Worm (Caenorhabditis elegans) whole organism, L1 larva: Measurements from ENCODE around the gene ttbk-8.1.

ENCODE experiments used
- C16A3.4 ChIP-seq: fragments of 150-350 bp; optimal IDR thresholded peaks from 2 replicates; lab custom pipeline; 2014; ENCODE audit warnings: missing biosample characterization, missing genetic modification characterization
- aly-2 ChIP-seq: fragments of 150-350 bp; optimal IDR thresholded peaks from 2 replicates; lab custom pipeline; 2014; ENCODE audit warnings: missing biosample characterization, missing genetic modification characterization
- elt-3 ChIP-seq, 6 experiments: fragments of 150-350 bp in 1 of 6; sonication (generic microtip); optimal IDR thresholded peaks; 2 replicates each; lab custom pipeline; 2017 to 2018; ENCODE audit warnings: missing biosample characterization in 6 of 6, missing genetic modification characterization in 6 of 6, inconsistent platforms in 1 of 6
- jun-1 ChIP-seq: fragments of 150-350 bp; optimal IDR thresholded peaks from 2 replicates; lab custom pipeline; 2014; ENCODE audit warnings: missing biosample characterization, missing genetic modification reagents, missing genetic modification characterization
- lsy-2 ChIP-seq, 2 experiments: fragments of 150-350 bp; optimal IDR thresholded peaks; 2 replicates each; lab custom pipeline; 2014; ENCODE audit warnings: missing biosample characterization in 2 of 2, missing genetic modification characterization in 2 of 2

DNA sequence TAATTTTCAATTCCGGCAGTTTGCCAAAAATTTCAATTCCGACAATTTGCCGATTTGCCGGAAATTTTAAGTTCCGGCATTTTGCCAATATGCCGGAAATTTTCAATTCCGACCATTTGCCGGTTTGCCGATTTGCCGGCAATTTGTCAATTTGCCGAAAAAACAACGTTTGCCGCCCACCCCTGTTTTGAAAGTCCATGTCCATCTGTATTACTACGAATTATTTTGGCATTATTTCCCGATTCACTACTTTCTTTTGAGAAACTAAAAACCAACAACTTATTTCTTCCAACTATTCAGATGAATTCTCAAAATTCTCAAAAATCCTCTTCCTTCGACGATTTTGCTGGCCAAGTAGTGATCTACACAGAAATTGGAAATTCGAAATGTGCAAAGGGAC, 20.2 kb downstream of the ttbk-8.1 start, which contains the start of gene Y45F10A.7:
- TF ChIP-seq jun-1 (tag; lab: Kevin White, UChicago) (no peak), lsy-2 (tag; optimal IDR thresholded peaks at IDR 0.05; lab: Kevin White, UChicago) (no peak), C16A3.4 (tag; lab: Kevin White, UChicago) (no peak), aly-2 (tag; lab: Kevin White, UChicago) (no peak), elt-3 (tag; optimal IDR thresholded peaks at IDR 0.05; lab: Kevin White, UChicago) (no peak)
